Fruit fly (Drosophila melanogaster) whole organism, prepupa: ENCODE results near the gene amx.

Experiments used
- CG1621 ChIP-seq: fragments of 200-800 bp; sonication (Bioruptor generic); optimal IDR thresholded peaks from 3 replicates; lab custom pipeline; 2018; ENCODE audit warnings: missing biosample characterization, mild to moderate bottlenecking, missing genetic modification characterization
- CG16779 ChIP-seq: fragments of 200-800 bp; sonication (Bioruptor generic); optimal IDR thresholded peaks from 3 replicates; lab custom pipeline; 2017; ENCODE audit warnings: missing biosample characterization, mild to moderate bottlenecking, missing genetic modification characterization
- CG34406 ChIP-seq: fragments of 200-800 bp; sonication (Bioruptor generic); optimal IDR thresholded peaks from 3 replicates; lab custom pipeline; 2016; ENCODE audit warnings: missing biosample characterization, missing genetic modification characterization
- CG6276 ChIP-seq: fragments of 200-800 bp; sonication (Bioruptor generic); optimal IDR thresholded peaks from 2 replicates; lab custom pipeline; 2017; ENCODE audit warnings: missing biosample characterization, mild to moderate bottlenecking, missing genetic modification characterization
- CG8119 ChIP-seq: fragments of 200-800 bp; sonication (Bioruptor generic); IDR thresholded peaks from 3 replicates; pipeline ENCODE4 v1.3.6; 2022; ENCODE audit warnings: missing biosample characterization, missing genetic modification characterization
- Eip78C ChIP-seq: fragments of 200-800 bp; sonication (Bioruptor generic); peaks from one replicate; lab custom pipeline; 2016; ENCODE audit warnings: missing biosample characterization, missing genetic modification characterization
- Hr39 ChIP-seq: fragments of 200-800 bp; sonication (Bioruptor generic); optimal IDR thresholded peaks from 2 replicates; lab custom pipeline; 2016; ENCODE audit warnings: missing biosample characterization, missing genetic modification characterization
- Hr4 ChIP-seq: fragments of 200-800 bp; sonication (Bioruptor generic); optimal IDR thresholded peaks from 3 replicates; lab custom pipeline; 2016; ENCODE audit warnings: missing biosample characterization, missing genetic modification characterization
- OdsH ChIP-seq: fragments of 200-800 bp; sonication (Bioruptor generic); optimal IDR thresholded peaks from 3 replicates; lab custom pipeline; 2016; ENCODE audit warnings: missing biosample characterization, missing genetic modification characterization
- Smox ChIP-seq: fragments of 200-800 bp; sonication (Bioruptor generic); optimal IDR thresholded peaks from 3 replicates; lab custom pipeline; 2016; ENCODE audit warnings: missing biosample characterization, missing genetic modification characterization
- Sox102F ChIP-seq: fragments of 200-800 bp; sonication (Bioruptor generic); optimal IDR thresholded peaks from 2 replicates; lab custom pipeline; 2016; ENCODE audit warnings: missing biosample characterization, mild to moderate bottlenecking, missing genetic modification characterization
- achi ChIP-seq: fragments of 200-800 bp; sonication (Bioruptor generic); optimal IDR thresholded peaks from 3 replicates; lab custom pipeline; 2016; ENCODE audit warnings: missing biosample characterization, missing genetic modification characterization
- lz ChIP-seq: fragments of 200-800 bp; sonication (Bioruptor generic); optimal IDR thresholded peaks from 3 replicates; lab custom pipeline; 2016; ENCODE audit warnings: missing biosample characterization, missing genetic modification characterization
- topi ChIP-seq: fragments of 200-800 bp; sonication (Bioruptor generic); optimal IDR thresholded peaks from 3 replicates; lab custom pipeline; 2016; ENCODE audit warnings: missing biosample characterization, missing genetic modification characterization

DNA sequence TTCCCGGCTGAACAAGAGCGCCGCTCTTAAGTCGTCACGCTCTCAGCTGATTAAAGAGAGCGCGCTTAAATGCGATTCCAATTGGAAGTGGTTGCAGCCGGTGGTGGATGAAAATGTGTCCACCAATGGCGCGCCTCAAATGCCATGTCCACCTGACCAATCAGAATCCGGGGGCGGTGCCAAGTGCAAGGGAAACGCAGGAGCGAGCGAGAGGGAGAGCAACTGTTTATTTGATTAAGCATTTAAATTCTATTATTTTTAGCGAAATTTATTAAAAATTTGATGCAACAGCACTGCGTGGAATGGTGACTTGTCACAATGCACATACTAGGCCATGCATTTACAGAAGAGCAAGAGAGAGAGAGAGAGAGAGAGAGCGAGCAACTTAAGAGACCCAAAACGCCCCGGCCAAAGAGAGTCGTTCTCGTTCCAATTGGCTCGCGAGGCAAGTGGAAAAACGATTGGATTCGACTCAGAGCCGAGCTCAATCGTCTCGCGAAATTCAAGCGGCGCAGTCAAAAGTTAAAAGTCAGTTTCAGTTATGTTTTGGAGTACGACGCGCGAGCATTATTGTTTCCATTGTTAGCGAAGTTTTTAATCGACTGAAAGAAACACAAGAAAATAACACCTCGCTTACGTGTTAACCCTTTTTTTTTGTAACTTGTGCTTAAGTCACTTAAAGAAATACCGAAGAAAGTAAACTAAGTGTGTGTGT lies 37.0 kb upstream of the amx start, which contains the start of gene lz:
- TF ChIP-seq OdsH (no peak), Smox (GFP tag; lab: Kevin White, UChicago) (no peak), CG6276 (GFP tag; lab: Kevin White, UChicago) (no peak), achi (GFP tag; lab: Kevin White, UChicago) (no peak), Sox102F (GFP tag; lab: Kevin White, UChicago) (no peak), Hr39 (no peak), CG1621 (tag; lab: Kevin White, UChicago) (no peak), lz (GFP tag; lab: Kevin White, UChicago) (no peak), CG8119 (GFP tag; lab: Robert Waterston, UW) (peak; percentile 66; the same call in 2 of the 3 replicates), Hr4 (no peak), CG34406 (GFP tag; lab: Kevin White, UChicago) (no peak), topi (GFP tag; lab: Kevin White, UChicago) (no peak), Eip78C (GFP tag; lab: Kevin White, UChicago) (peak; percentile 44), CG16779 (no peak)
